Fruit fly (Drosophila melanogaster) S2 (cell line): ENCODE measurements around the gene B-H1.

Source experiments
- CG8478 ChIP-seq: fragments of >200 bp; optimal IDR thresholded peaks from 2 replicates; lab custom pipeline; 2018
- CTCF ChIP-seq, 2 experiments: fragments of >200 bp; optimal IDR thresholded peaks; 2 replicates each; lab custom pipeline; 2018

B-H1 gene

dm6 chrX:17452443-17452842, 55.2 kb downstream of the B-H1 start, which contains the start of gene CG8568:
Gene CG8568 (minus strand): TSS chrX:17452543.
- no peak for TF ChIP-seq CTCF (optimal IDR thresholded peaks at IDR 0.05; lab: Kevin White, UChicago)
- no peak for TF ChIP-seq CG8478 (lab: Kevin White, UChicago)
